Fruit fly (Drosophila melanogaster) whole organism, prepupa: ENCODE results near the gene CG13841.
A peak's percentile ranks its signal among the peaks of the same experiment; 100 is the strongest.

Experiments used
- Blimp-1 ChIP-seq: fragments of 200-800 bp; sonication (Bioruptor generic); optimal IDR thresholded peaks from 3 replicates; lab custom pipeline; 2017; ENCODE audit warnings: missing biosample characterization, missing genetic modification characterization, mild to moderate bottlenecking, moderate library complexity, missing genetic modification reagents
- CG10631 ChIP-seq: fragments of 200-800 bp; sonication (Bioruptor generic); optimal IDR thresholded peaks from 2 replicates; lab custom pipeline; 2016; ENCODE audit warnings: missing biosample characterization, missing genetic modification characterization
- CG11294 ChIP-seq: fragments of 200-800 bp; sonication (Bioruptor generic); IDR thresholded peaks from 2 replicates; pipeline ENCODE4 v1.3.6; 2022; ENCODE audit warnings: missing biosample characterization, missing genetic modification characterization
- CG11762 ChIP-seq: fragments of 200-800 bp; sonication (Bioruptor generic); optimal IDR thresholded peaks from 3 replicates; lab custom pipeline; 2016; ENCODE audit warnings: missing biosample characterization, missing genetic modification characterization; ENCODE audit not compliant: insufficient read depth
- CG15336 ChIP-seq: fragments of 200-800 bp; sonication (Bioruptor generic); IDR thresholded peaks from 2 replicates; pipeline ENCODE4 v1.3.6; 2022; ENCODE audit warnings: missing biosample characterization, missing genetic modification characterization
- CG16779 ChIP-seq: fragments of 200-800 bp; sonication (Bioruptor generic); optimal IDR thresholded peaks from 3 replicates; lab custom pipeline; 2017; ENCODE audit warnings: missing biosample characterization, mild to moderate bottlenecking, missing genetic modification characterization
- CG32006 ChIP-seq: fragments of 200-800 bp; sonication (Bioruptor generic); optimal IDR thresholded peaks from 3 replicates; lab custom pipeline; 2017; ENCODE audit warnings: missing biosample characterization, mild to moderate bottlenecking, missing genetic modification characterization
- CG34406 ChIP-seq: fragments of 200-800 bp; sonication (Bioruptor generic); optimal IDR thresholded peaks from 3 replicates; lab custom pipeline; 2016; ENCODE audit warnings: missing biosample characterization, missing genetic modification characterization
- CG3919 ChIP-seq: fragments of 200-800 bp; sonication (Bioruptor generic); optimal IDR thresholded peaks from 3 replicates; lab custom pipeline; 2016; ENCODE audit warnings: missing biosample characterization, missing genetic modification characterization
- CG4318 ChIP-seq: fragments of 200-800 bp; sonication (Bioruptor generic); optimal IDR thresholded peaks from 3 replicates; lab custom pipeline; 2017; ENCODE audit warnings: missing biosample characterization, mild to moderate bottlenecking, missing genetic modification characterization
- CG6163 ChIP-seq: fragments of 200-800 bp; sonication (Bioruptor generic); IDR thresholded peaks from 3 replicates; pipeline ENCODE4 v1.3.6; 2022; ENCODE audit warnings: missing biosample characterization, missing genetic modification characterization
- CG6276 ChIP-seq: fragments of 200-800 bp; sonication (Bioruptor generic); optimal IDR thresholded peaks from 2 replicates; lab custom pipeline; 2017; ENCODE audit warnings: missing biosample characterization, mild to moderate bottlenecking, missing genetic modification characterization
- CG6854 ChIP-seq: fragments of 200-800 bp; sonication (Bioruptor generic); optimal IDR thresholded peaks from 2 replicates; lab custom pipeline; 2017; ENCODE audit warnings: missing biosample characterization, mild to moderate bottlenecking, missing genetic modification characterization
- CG7368 ChIP-seq: fragments of 200-800 bp; sonication (Bioruptor generic); optimal IDR thresholded peaks from 3 replicates; lab custom pipeline; 2016; ENCODE audit warnings: missing biosample characterization, missing genetic modification characterization
- CG8119 ChIP-seq: fragments of 200-800 bp; sonication (Bioruptor generic); IDR thresholded peaks from 3 replicates; pipeline ENCODE4 v1.3.6; 2022; ENCODE audit warnings: missing biosample characterization, missing genetic modification characterization
- CG8632 ChIP-seq: fragments of 200-800 bp; sonication (Bioruptor generic); optimal IDR thresholded peaks from 3 replicates; lab custom pipeline; 2016; ENCODE audit warnings: missing biosample characterization, missing genetic modification characterization
- CG9139 ChIP-seq: fragments of 200-800 bp; sonication (Bioruptor generic); optimal IDR thresholded peaks from 3 replicates; lab custom pipeline; 2017; ENCODE audit warnings: missing biosample characterization, mild to moderate bottlenecking, missing genetic modification characterization
- Eip93F ChIP-seq: fragments of 200-800 bp; sonication (Bioruptor generic); optimal IDR thresholded peaks from 2 replicates; lab custom pipeline; 2016; ENCODE audit warnings: missing biosample characterization, mild to moderate bottlenecking, missing genetic modification characterization
- Hr38 ChIP-seq: sonication (Bioruptor generic); optimal IDR thresholded peaks from 2 replicates; lab custom pipeline; 2016; ENCODE audit warnings: missing biosample characterization, missing genetic modification characterization
- Hr4 ChIP-seq: fragments of 200-800 bp; sonication (Bioruptor generic); optimal IDR thresholded peaks from 3 replicates; lab custom pipeline; 2016; ENCODE audit warnings: missing biosample characterization, missing genetic modification characterization
- Lpt ChIP-seq: fragments of 200-800 bp; sonication (Bioruptor generic); optimal IDR thresholded peaks from 3 replicates; lab custom pipeline; 2016; ENCODE audit warnings: missing biosample characterization, missing genetic modification characterization
- Met ChIP-seq: fragments of 200-800 bp; sonication (Bioruptor generic); optimal IDR thresholded peaks from 3 replicates; lab custom pipeline; 2016; ENCODE audit warnings: missing biosample characterization, missing genetic modification characterization
- OdsH ChIP-seq: fragments of 200-800 bp; sonication (Bioruptor generic); optimal IDR thresholded peaks from 3 replicates; lab custom pipeline; 2016; ENCODE audit warnings: missing biosample characterization, missing genetic modification characterization
- Sox102F ChIP-seq: fragments of 200-800 bp; sonication (Bioruptor generic); optimal IDR thresholded peaks from 2 replicates; lab custom pipeline; 2016; ENCODE audit warnings: missing biosample characterization, mild to moderate bottlenecking, missing genetic modification characterization
- achi ChIP-seq: fragments of 200-800 bp; sonication (Bioruptor generic); optimal IDR thresholded peaks from 3 replicates; lab custom pipeline; 2016; ENCODE audit warnings: missing biosample characterization, missing genetic modification characterization
- dac ChIP-seq: fragments of 200-800 bp; sonication (Bioruptor generic); optimal IDR thresholded peaks from 2 replicates; lab custom pipeline; 2017; ENCODE audit warnings: missing biosample characterization, mild to moderate bottlenecking, missing genetic modification characterization
- esn ChIP-seq: fragments of 200-800 bp; sonication (Bioruptor generic); optimal IDR thresholded peaks from 2 replicates; lab custom pipeline; 2016; ENCODE audit warnings: missing biosample characterization, mild to moderate bottlenecking, missing genetic modification characterization, moderate library complexity
- fd85E ChIP-seq: fragments of 200-800 bp; sonication (Bioruptor generic); optimal IDR thresholded peaks from 3 replicates; lab custom pipeline; 2016; ENCODE audit warnings: missing biosample characterization, missing genetic modification characterization
- lz ChIP-seq: fragments of 200-800 bp; sonication (Bioruptor generic); optimal IDR thresholded peaks from 3 replicates; lab custom pipeline; 2016; ENCODE audit warnings: missing biosample characterization, missing genetic modification characterization
- salr ChIP-seq, 2 experiments: fragments of 200-800 bp; sonication (Bioruptor generic); optimal IDR thresholded peaks; 3 replicates each; lab custom pipeline; 2016 to 2018; ENCODE audit warnings: missing biosample characterization in 2 of 2, missing genetic modification characterization in 2 of 2, mild to moderate bottlenecking in 1 of 2
- svp ChIP-seq: fragments of 200-800 bp; sonication (Bioruptor generic); peaks from one replicate; lab custom pipeline; 2016; ENCODE audit warnings: missing biosample characterization, missing genetic modification characterization
- vri ChIP-seq: fragments of 200-800 bp; sonication (Bioruptor generic); optimal IDR thresholded peaks from 3 replicates; lab custom pipeline; 2016; ENCODE audit warnings: missing biosample characterization, mild to moderate bottlenecking, missing genetic modification characterization

CG13841 gene

DNA sequence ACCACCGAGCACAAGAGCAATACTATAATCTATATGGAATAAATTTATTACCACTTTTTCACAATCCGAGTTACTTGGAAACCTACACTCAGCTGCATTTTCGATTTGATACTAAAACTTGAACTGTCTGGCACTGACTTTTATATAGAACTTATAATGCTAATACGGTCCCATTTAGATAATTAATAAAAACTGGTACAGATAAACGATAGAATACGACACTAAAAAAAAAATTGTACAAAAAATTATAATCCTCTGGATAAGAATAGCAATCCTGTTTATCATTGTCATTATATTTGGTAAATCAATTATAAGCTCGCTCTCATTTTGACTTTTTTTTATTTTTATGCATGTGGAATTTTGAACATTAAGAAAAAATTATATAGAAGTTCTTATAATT lies 2.7 kb upstream of the CG13841 start, which contains the start of gene CG43093:
CG43093 (minus strand) TSS at position 101 of the 400 bp plus-strand sequence.
- no peak for TF ChIP-seq lz (GFP tag; lab: Kevin White, UChicago)
- no peak for TF ChIP-seq CG4318 (GFP tag; lab: Kevin White, UChicago)

DNA sequence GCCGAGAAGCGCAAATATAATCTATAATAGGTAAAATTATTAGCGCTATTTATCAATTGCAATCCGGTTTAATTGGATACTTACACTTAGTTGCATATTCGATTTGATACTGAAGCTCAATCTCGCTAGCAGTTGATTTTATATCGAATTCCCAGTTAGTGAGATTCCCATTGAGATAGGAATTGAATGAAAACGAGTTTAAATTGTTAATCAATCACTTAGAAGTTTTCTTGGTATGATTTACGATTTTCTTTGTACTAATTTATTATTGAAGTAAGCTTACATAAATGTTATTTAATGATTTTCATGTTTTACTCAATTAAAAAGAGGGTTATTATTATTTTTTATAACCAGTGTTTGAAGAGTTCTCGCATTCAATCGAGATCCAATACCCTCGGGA lies 2.1 kb upstream of the CG13841 start, which contains the start of gene CG43092:
CG43092 (minus strand) TSS at position 101 of the 400 bp plus-strand sequence.
- TF ChIP-seq svp (GFP tag; lab: Kevin White, UChicago), result no peak
- no peak for TF ChIP-seq CG32006
- TF ChIP-seq salr (GFP tag; optimal IDR thresholded peaks at IDR 0.05; lab: Kevin White, UChicago), result no peak
- TF ChIP-seq CG3919, result no peak
- no peak for TF ChIP-seq fd85E (GFP tag; lab: Kevin White, UChicago)
- TF ChIP-seq esn (GFP tag; lab: Kevin White, UChicago), result no peak
- TF ChIP-seq CG9139, result no peak
- no peak for TF ChIP-seq achi (GFP tag; lab: Kevin White, UChicago)
- no peak for TF ChIP-seq Hr4
- no peak for TF ChIP-seq CG4318 (GFP tag; lab: Kevin White, UChicago)
- no peak for TF ChIP-seq CG6163 (GFP tag; lab: Robert Waterston, UW)
- TF ChIP-seq CG8119 (GFP tag; lab: Robert Waterston, UW), result no peak
- no peak for TF ChIP-seq Met
- TF ChIP-seq CG11762 (GFP tag; lab: Kevin White, UChicago), result no peak
- no peak for TF ChIP-seq CG8632 (GFP tag; lab: Kevin White, UChicago)
- no peak for TF ChIP-seq OdsH (GFP tag; lab: Kevin White, UChicago)
- TF ChIP-seq dac (GFP tag; lab: Kevin White, UChicago), result no peak
- TF ChIP-seq CG34406 (GFP tag; lab: Kevin White, UChicago), result no peak
- TF ChIP-seq, all 60 proteins: peak for 0

DNA sequence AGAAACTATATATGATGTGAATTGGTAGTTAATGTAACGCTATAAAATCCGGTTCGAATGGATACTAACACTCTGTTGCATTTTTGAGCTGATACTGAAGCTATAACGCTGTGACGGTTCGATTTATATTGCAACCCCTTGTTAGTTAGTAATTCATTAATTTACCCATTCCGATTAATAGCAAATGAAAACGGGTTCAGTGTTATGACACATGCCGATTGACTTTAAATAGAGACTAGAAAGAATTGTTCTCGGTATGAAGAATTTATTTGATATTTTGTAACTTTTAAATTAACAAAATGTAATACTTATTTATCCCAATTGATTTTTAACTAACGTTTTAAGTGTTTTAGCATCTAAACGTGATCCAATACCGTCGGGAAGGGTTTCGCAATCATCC lies 1.1 kb upstream of the CG13841 start, which contains the start of gene CG43091:
CG43091 (minus strand) TSS at position 101 of the 400 bp plus-strand sequence.
- TF ChIP-seq dac (GFP tag; lab: Kevin White, UChicago), result no peak
- TF ChIP-seq Eip93F, result no peak
- TF ChIP-seq svp (GFP tag; lab: Kevin White, UChicago), result no peak
- TF ChIP-seq CG6276 (GFP tag; lab: Kevin White, UChicago), result no peak
- no peak for TF ChIP-seq CG8119 (GFP tag; lab: Robert Waterston, UW)
- TF ChIP-seq vri (GFP tag; lab: Kevin White, UChicago), result no peak
- no peak for TF ChIP-seq Sox102F (GFP tag; lab: Kevin White, UChicago)
- TF ChIP-seq CG7368 (GFP tag; lab: Kevin White, UChicago), result no peak
- TF ChIP-seq CG34406 (GFP tag; lab: Kevin White, UChicago), result no peak
- no peak for TF ChIP-seq Blimp-1 (GFP tag; lab: Kevin White, UChicago)
- no peak for TF ChIP-seq CG10631
- TF ChIP-seq CG11294 (GFP tag; lab: Robert Waterston, UW), result no peak
- TF ChIP-seq, all 60 proteins: peak for 0

DNA sequence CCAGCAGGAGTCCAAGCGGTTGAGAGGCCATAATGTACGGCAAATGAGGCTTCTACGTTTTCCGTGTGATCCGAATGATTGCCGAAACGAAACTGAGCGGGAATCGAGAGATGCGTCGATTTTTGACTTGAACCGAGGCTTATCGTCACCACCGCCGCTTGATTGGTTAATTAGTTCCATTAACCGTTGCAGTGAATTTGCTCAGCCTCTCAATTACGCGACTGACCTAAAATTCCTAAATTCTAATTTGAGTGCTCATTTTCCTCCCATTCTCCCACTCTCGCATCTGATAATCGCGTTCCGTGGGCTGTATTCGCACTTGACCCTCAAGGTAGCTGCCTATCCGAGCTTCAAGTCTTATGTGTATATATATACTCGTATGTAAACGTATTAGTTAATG lies 1.4 kb downstream of the CG13841 start, which contains the start of gene Nepl15:
Nepl15 (minus strand) TSS at position 101 of the 400 bp plus-strand sequence.
- no peak for TF ChIP-seq Sox102F (GFP tag; lab: Kevin White, UChicago)
- TF ChIP-seq Hr38 (GFP tag; lab: Kevin White, UChicago), result no peak

DNA sequence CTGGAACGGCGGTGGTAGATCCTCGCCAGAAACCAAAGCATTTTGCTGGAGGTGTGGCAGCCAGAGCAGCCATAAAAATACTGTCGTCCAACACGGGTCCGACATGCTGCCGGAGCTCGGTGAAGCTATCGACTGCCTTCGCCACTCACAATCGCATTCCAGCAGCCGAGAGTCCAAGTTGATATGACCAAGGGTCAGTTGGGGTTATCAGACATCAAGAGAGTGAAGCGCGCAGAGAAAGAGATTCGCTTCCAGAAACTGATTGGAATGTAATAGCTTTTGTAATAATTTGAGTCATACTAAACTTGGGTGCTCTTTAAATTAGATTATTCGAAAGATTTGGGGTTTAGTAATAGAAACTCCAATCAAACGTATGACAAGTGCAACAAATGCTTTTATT lies 3.9 kb downstream of the CG13841 start, which contains the start of gene Nepl14:
Nepl14 (minus strand) TSS at position 125 of the 400 bp plus-strand sequence.
- peak; percentile 100 for TF ChIP-seq svp (GFP tag; lab: Kevin White, UChicago)
- TF ChIP-seq CG16779 (tag; lab: Kevin White, UChicago), result no peak
- no peak for TF ChIP-seq Lpt (GFP tag; lab: Kevin White, UChicago)

DNA sequence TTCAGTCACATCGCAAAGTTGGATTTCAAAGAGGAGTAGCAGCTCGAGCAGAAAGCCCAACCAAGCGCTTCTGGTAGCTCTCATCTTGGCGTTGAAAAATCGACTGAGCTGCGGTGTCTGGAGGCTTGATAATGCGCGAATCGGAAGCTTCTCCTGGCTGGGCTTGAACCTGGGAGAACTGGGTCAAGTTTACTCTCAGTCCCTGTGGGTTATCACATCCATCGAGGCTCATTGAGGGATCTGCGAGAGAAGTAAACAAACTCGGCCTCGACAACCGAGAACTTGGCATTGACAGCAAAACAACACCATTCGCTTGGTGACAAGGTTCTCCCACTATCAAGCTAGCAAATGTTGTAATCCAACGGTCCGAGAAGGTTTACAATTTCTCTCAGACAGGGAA lies 6.5 kb downstream of the CG13841 start, which contains the start of gene Nepl13:
Nepl13 (minus strand) TSS at position 89 of the 400 bp plus-strand sequence.
- TF ChIP-seq svp (GFP tag; lab: Kevin White, UChicago) (peak; percentile 97), CG6276 (GFP tag; lab: Kevin White, UChicago) (no peak), CG6854 (GFP tag; lab: Kevin White, UChicago) (no peak), CG15336 (no peak)
